Fruit fly (Drosophila melanogaster): ENCODE results near the gene alpha-Est10.

alpha-Est10 gene

dm6 chr3R:7506314-7506988 lies 12.8 kb upstream of the alpha-Est10 start:
- TF ChIP-seq CG8478 (optimal IDR thresholded peaks at IDR 0.05) = no peak
- no peak for TF ChIP-seq CTCF (optimal IDR thresholded peaks at IDR 0.05)

- no peak for TF ChIP-seq CG8478 (optimal IDR thresholded peaks at IDR 0.05)
- no peak for TF ChIP-seq CTCF (optimal IDR thresholded peaks at IDR 0.05)
Observed at dm6 chr3R:7504989-7505761, 11.5 kb upstream of the alpha-Est10 start, which contains the start of gene alpha-Est9. Gene alpha-Est9 (minus strand): TSS chr3R:7505098.

- TF ChIP-seq CG8478 (optimal IDR thresholded peaks at IDR 0.05) (no peak), CTCF (optimal IDR thresholded peaks at IDR 0.05) (no peak)
Observed at dm6 chr3R:7503216-7503615, 9.6 kb upstream of the alpha-Est10 start.

dm6 chr3R:7502276-7502675 lies 8.6 kb upstream of the alpha-Est10 start, which contains the start of gene Mics1:
Gene Mics1 (minus strand): TSS chr3R:7502376.
- TF ChIP-seq CTCF (optimal IDR thresholded peaks at IDR 0.05) = no peak
- no peak for TF ChIP-seq CG8478 (optimal IDR thresholded peaks at IDR 0.05)

dm6 chr3R:7500513-7500912 lies 6.9 kb upstream of the alpha-Est10 start:
- no peak for TF ChIP-seq CG8478 (optimal IDR thresholded peaks at IDR 0.05)
- no peak for TF ChIP-seq CTCF (optimal IDR thresholded peaks at IDR 0.05)

dm6 chr3R:7499488-7499887 lies 5.8 kb upstream of the alpha-Est10 start:
- TF ChIP-seq CTCF (optimal IDR thresholded peaks at IDR 0.05) = no peak
- TF ChIP-seq CG8478 (optimal IDR thresholded peaks at IDR 0.05) = no peak

dm6 chr3R:7497488-7497887 lies 3.8 kb upstream of the alpha-Est10 start:
- TF ChIP-seq CTCF (optimal IDR thresholded peaks at IDR 0.05) (no peak), CG8478 (optimal IDR thresholded peaks at IDR 0.05) (no peak)

- TF ChIP-seq CTCF (optimal IDR thresholded peaks at IDR 0.05) (no peak), CG8478 (optimal IDR thresholded peaks at IDR 0.05) (no peak)
Observed at dm6 chr3R:7493171-7493570, 474 bp downstream of the alpha-Est10 start, which contains the start of gene CG42656. Gene CG42656 (minus strand): TSS chr3R:7493271.

dm6 chr3R:7492099-7492498 lies 1.5 kb downstream of the alpha-Est10 start:
- TF ChIP-seq CTCF (optimal IDR thresholded peaks at IDR 0.05) (no peak), CG8478 (optimal IDR thresholded peaks at IDR 0.05) (no peak)

dm6 chr3R:7491453-7491853 lies 2.2 kb downstream of the alpha-Est10 start:
- no peak for TF ChIP-seq CTCF (optimal IDR thresholded peaks at IDR 0.05)
- no peak for TF ChIP-seq CG8478 (optimal IDR thresholded peaks at IDR 0.05)

- no peak for TF ChIP-seq CTCF (optimal IDR thresholded peaks at IDR 0.05)
- no peak for TF ChIP-seq CG8478 (optimal IDR thresholded peaks at IDR 0.05)
Observed at dm6 chr3R:7490884-7491283, 2.8 kb downstream of the alpha-Est10 start.

- TF ChIP-seq CG8478 (optimal IDR thresholded peaks at IDR 0.05) (no peak), CTCF (optimal IDR thresholded peaks at IDR 0.05) (no peak)
Observed at dm6 chr3R:7489902-7490301, 3.7 kb downstream of the alpha-Est10 start.

- TF ChIP-seq CG8478 (optimal IDR thresholded peaks at IDR 0.05) (no peak), CTCF (optimal IDR thresholded peaks at IDR 0.05) (no peak)
Observed at dm6 chr3R:7475708-7476107, 17.9 kb downstream of the alpha-Est10 start.

dm6 chr3R:7474616-7475120 lies 19.0 kb downstream of the alpha-Est10 start:
- TF ChIP-seq CTCF (optimal IDR thresholded peaks at IDR 0.05) = no peak
- no peak for TF ChIP-seq CG8478 (optimal IDR thresholded peaks at IDR 0.05)

- no peak for TF ChIP-seq CG8478 (optimal IDR thresholded peaks at IDR 0.05)
- TF ChIP-seq CTCF (optimal IDR thresholded peaks at IDR 0.05) = no peak
Observed at dm6 chr3R:7473767-7474254, 19.8 kb downstream of the alpha-Est10 start, which contains the start of gene CG1142. Gene CG1142 (minus strand): TSS chr3R:7473781.

- TF ChIP-seq CTCF (optimal IDR thresholded peaks at IDR 0.05) (no peak), CG8478 (optimal IDR thresholded peaks at IDR 0.05) (no peak)
Observed at dm6 chr3R:7471894-7472293, 21.8 kb downstream of the alpha-Est10 start.
